Fruit fly (Drosophila melanogaster) whole organism, adult: Measurements from ENCODE around the gene CG45002.

Source experiments
- CG11617 ChIP-seq: fragments of 200-800 bp; sonication (Bioruptor generic); optimal IDR thresholded peaks from 2 replicates; lab custom pipeline; 2017; ENCODE audit warnings: mild to moderate bottlenecking, missing biosample characterization, missing genetic modification reagents, missing genetic modification characterization
- CG12768 ChIP-seq: fragments of 200-800 bp; sonication (Bioruptor generic); optimal IDR thresholded peaks from 2 replicates; lab custom pipeline; 2017; ENCODE audit warnings: missing biosample characterization, missing genetic modification characterization, mild to moderate bottlenecking, moderate library complexity, missing genetic modification reagents
- CG14711 ChIP-seq: fragments of 200-800 bp; sonication (Bioruptor generic); optimal IDR thresholded peaks from 2 replicates; lab custom pipeline; 2018; ENCODE audit warnings: missing biosample characterization, mild to moderate bottlenecking, missing genetic modification characterization, moderate library complexity
- CG1620 ChIP-seq: fragments of 200-800 bp; sonication (Bioruptor generic); optimal IDR thresholded peaks from 2 replicates; lab custom pipeline; 2016; ENCODE audit warnings: missing biosample characterization, missing genetic modification characterization
- CG33017 ChIP-seq: fragments of 200-800 bp; sonication (Bioruptor generic); optimal IDR thresholded peaks from 2 replicates; lab custom pipeline; 2018; ENCODE audit warnings: missing biosample characterization, mild to moderate bottlenecking, missing genetic modification characterization, moderate library complexity
- CG5204 ChIP-seq: fragments of 200-800 bp; sonication (Bioruptor generic); optimal IDR thresholded peaks from 2 replicates; lab custom pipeline; 2016; ENCODE audit warnings: missing biosample characterization, missing genetic modification characterization
- CG7045 ChIP-seq: fragments of 200-800 bp; sonication (Bioruptor generic); optimal IDR thresholded peaks from 2 replicates; lab custom pipeline; 2017; ENCODE audit warnings: missing biosample characterization, mild to moderate bottlenecking, missing genetic modification characterization
- CG7101 ChIP-seq: fragments of 200-800 bp; sonication (Bioruptor generic); optimal IDR thresholded peaks from 2 replicates; lab custom pipeline; 2018; ENCODE audit warnings: missing biosample characterization, mild to moderate bottlenecking, missing genetic modification characterization, moderate library complexity
- Clk ChIP-seq: fragments of 200-800 bp; sonication (Bioruptor generic); optimal IDR thresholded peaks from 2 replicates; lab custom pipeline; 2017; ENCODE audit warnings: missing biosample characterization, missing genetic modification characterization
- Crg-1 ChIP-seq: fragments of 200-800 bp; sonication (Bioruptor generic); optimal IDR thresholded peaks from 2 replicates; lab custom pipeline; 2016; ENCODE audit warnings: missing biosample characterization, missing genetic modification characterization
- Hr96 ChIP-seq: fragments of 200-800 bp; sonication (Bioruptor generic); optimal IDR thresholded peaks from 2 replicates; lab custom pipeline; 2016; ENCODE audit warnings: missing biosample characterization, missing genetic modification characterization
- Mnt ChIP-seq: fragments of 200-800 bp; sonication (Bioruptor generic); optimal IDR thresholded peaks from 2 replicates; lab custom pipeline; 2016; ENCODE audit warnings: missing biosample characterization, mild to moderate bottlenecking, missing genetic modification characterization
- bab1 ChIP-seq: fragments of 200-800 bp; sonication (Bioruptor generic); optimal IDR thresholded peaks from 3 replicates; lab custom pipeline; 2019; ENCODE audit warnings: missing biosample characterization, mild to moderate bottlenecking, missing genetic modification characterization, moderate library complexity
- cic ChIP-seq: fragments of 200-800 bp; sonication (Bioruptor generic); optimal IDR thresholded peaks from 2 replicates; lab custom pipeline; 2017; ENCODE audit warnings: missing biosample characterization, mild to moderate bottlenecking, missing genetic modification characterization, moderate library complexity
- cnc ChIP-seq, 2 experiments: fragments of >200 bp; optimal IDR thresholded peaks; 2 replicates each; lab custom pipeline; 2017
- kay ChIP-seq: fragments of 200-800 bp; sonication (Bioruptor generic); peaks from one replicate; lab custom pipeline; 2016; ENCODE audit warnings: missing biosample characterization, missing genetic modification characterization, borderline replicate concordance
- ovo ChIP-seq: fragments of 200-800 bp; sonication (Bioruptor generic); optimal IDR thresholded peaks from 2 replicates; lab custom pipeline; 2016; ENCODE audit warnings: missing biosample characterization, missing genetic modification characterization
- pad ChIP-seq: fragments of 200-800 bp; sonication (Bioruptor generic); optimal IDR thresholded peaks from 3 replicates; lab custom pipeline; 2017; ENCODE audit warnings: missing biosample characterization, missing genetic modification characterization, mild to moderate bottlenecking, moderate library complexity, missing genetic modification reagents
- tj ChIP-seq: fragments of 200-800 bp; sonication (Bioruptor generic); optimal IDR thresholded peaks from 3 replicates; lab custom pipeline; 2017; ENCODE audit warnings: missing biosample characterization, mild to moderate bottlenecking, missing genetic modification characterization, moderate library complexity
- toe ChIP-seq: fragments of 200-800 bp; sonication (Bioruptor generic); optimal IDR thresholded peaks from 2 replicates; lab custom pipeline; 2016; ENCODE audit warnings: missing biosample characterization, missing genetic modification characterization

The CG45002 gene

dm6 chrX:16942735-16943514, 123.6 kb downstream of the CG45002 start, which contains the start of the genes CG13001 and RhoGAP15B:
TSS of gene CG13001 (minus strand) at chrX:16942871.
TSS of gene RhoGAP15B (plus strand) at chrX:16943290.
- no peak for TF ChIP-seq CG5204 (GFP tag; lab: Kevin White, UChicago)
- TF ChIP-seq CG12768 (GFP tag; lab: Kevin White, UChicago), result no peak
- TF ChIP-seq CG33017 (tag; lab: Kevin White, UChicago), result no peak
- peak; percentile 5 for TF ChIP-seq CG11617 (GFP tag; lab: Kevin White, UChicago)
- no peak for TF ChIP-seq pad (GFP tag; lab: Kevin White, UChicago)
- TF ChIP-seq CG14711, result no peak
- no peak for TF ChIP-seq cic
- TF ChIP-seq CG7045 (GFP tag; lab: Kevin White, UChicago), result no peak
- TF ChIP-seq toe (GFP tag; lab: Kevin White, UChicago), result no peak
- no peak for TF ChIP-seq CG7101
- TF ChIP-seq kay, result peak; percentile 86
- TF ChIP-seq bab1, result peak; percentile 54
- no peak for TF ChIP-seq tj (GFP tag; lab: Kevin White, UChicago)
- TF ChIP-seq Clk, result no peak
- TF ChIP-seq cnc (optimal IDR thresholded peaks at IDR 0.05; lab: Kevin White, UChicago), result no peak
- no peak for TF ChIP-seq CG1620
- peak; percentile 2 for TF ChIP-seq Crg-1 (GFP tag; lab: Kevin White, UChicago)
- TF ChIP-seq ovo, result peak; percentile 92
- peak; percentile 39 for TF ChIP-seq Mnt
- no peak for TF ChIP-seq Hr96 (GFP tag; lab: Kevin White, UChicago)

DNA sequence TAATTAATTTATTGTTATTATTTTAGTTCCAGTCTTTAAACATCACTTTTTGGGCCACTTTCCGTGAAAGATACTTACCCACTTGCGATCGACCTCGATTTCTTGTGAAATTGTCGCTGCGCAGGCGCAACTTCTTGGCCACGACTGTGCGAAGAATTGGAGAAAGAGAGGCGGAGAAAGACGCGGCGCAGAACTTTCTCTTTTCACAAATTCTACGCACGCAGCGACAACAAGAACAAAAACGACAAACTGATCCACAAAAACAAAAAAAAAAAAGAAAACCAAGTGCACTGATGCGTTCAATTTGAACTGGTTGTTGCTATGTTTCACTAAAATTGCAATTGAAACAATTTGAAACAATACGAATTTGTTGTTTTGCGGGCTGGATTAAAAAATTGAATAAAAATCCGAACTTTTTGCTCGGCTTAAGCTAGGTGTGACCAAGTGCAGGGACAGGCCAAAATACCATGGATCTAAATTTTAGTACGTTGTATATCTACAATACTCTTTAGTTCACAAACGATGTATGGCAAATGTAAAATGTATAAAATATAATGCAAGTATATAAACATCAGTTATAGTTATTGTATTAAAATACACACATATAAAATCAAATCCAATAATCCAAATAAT, 126.0 kb downstream of the CG45002 start, which contains the start of gene wus:
TSS of gene wus (minus strand) at position 448 of the 633 bp plus-strand sequence.
- TF ChIP-seq Mnt (no peak), cnc (optimal IDR thresholded peaks at IDR 0.05; lab: Kevin White, UChicago) (no peak), CG1620 (no peak), CG14711 (no peak), cic (no peak), CG5204 (GFP tag; lab: Kevin White, UChicago) (no peak), tj (GFP tag; lab: Kevin White, UChicago) (no peak), CG12768 (GFP tag; lab: Kevin White, UChicago) (no peak), Clk (no peak), CG11617 (GFP tag; lab: Kevin White, UChicago) (no peak), bab1 (no peak), CG33017 (tag; lab: Kevin White, UChicago) (no peak), kay (no peak), CG7045 (GFP tag; lab: Kevin White, UChicago) (no peak), Crg-1 (GFP tag; lab: Kevin White, UChicago) (no peak), pad (GFP tag; lab: Kevin White, UChicago) (no peak), ovo (no peak), toe (GFP tag; lab: Kevin White, UChicago) (no peak), Hr96 (GFP tag; lab: Kevin White, UChicago) (no peak)

DNA sequence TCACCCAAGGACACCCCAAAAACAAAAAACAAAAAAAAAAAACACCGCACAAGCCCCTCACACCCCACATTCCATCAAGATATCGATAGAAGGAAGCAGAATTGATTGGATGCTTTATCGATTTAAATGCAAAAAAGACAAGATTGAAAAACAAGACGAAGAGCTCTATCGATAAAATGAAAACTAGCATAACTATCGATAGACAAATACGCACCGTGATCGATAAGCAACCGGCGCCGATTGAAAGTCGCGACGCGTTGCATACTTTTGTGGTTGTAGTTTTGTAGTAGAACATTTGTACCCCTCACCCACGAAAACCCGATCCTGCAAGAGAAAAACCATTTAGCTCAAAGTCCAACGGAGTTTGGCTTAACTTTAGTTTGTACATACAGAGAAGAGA, 129.8 kb downstream of the CG45002 start:
- TF ChIP-seq cic (no peak), CG7101 (no peak), Mnt (no peak)

DNA sequence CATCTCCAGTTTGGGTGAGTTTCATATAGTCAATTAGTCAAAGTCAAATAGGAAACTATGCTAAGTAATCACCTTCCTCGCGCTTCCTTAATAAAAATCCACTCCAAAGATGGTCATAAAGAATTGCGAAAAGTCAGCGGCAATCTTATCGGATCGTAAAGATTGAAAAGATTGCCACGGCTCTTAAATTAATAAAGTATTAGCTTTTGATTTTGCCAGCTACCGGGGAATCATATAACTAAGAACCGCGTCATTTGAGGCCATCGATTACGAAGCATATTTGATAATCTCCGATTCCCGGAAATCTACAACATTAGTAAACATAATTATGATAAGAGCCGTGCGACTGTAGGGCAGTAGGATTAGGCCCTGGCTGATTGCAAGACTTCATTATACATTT, 132.1 kb downstream of the CG45002 start:
- no peak for TF ChIP-seq CG33017 (tag; lab: Kevin White, UChicago)
- no peak for TF ChIP-seq Mnt
- no peak for TF ChIP-seq CG1620
- TF ChIP-seq CG5204 (GFP tag; lab: Kevin White, UChicago), result no peak
- TF ChIP-seq Hr96 (GFP tag; lab: Kevin White, UChicago), result no peak

dm6 chrX:16932820-16933386, 133.6 kb downstream of the CG45002 start:
- TF ChIP-seq CG11617 (GFP tag; lab: Kevin White, UChicago) (no peak), pad (GFP tag; lab: Kevin White, UChicago) (no peak), CG12768 (GFP tag; lab: Kevin White, UChicago) (no peak), CG1620 (no peak), cnc (optimal IDR thresholded peaks at IDR 0.05; lab: Kevin White, UChicago) (no peak), toe (GFP tag; lab: Kevin White, UChicago) (no peak), CG5204 (GFP tag; lab: Kevin White, UChicago) (no peak), ovo (no peak), Crg-1 (GFP tag; lab: Kevin White, UChicago) (no peak), Mnt (no peak), CG33017 (tag; lab: Kevin White, UChicago) (no peak), Clk (no peak)

DNA sequence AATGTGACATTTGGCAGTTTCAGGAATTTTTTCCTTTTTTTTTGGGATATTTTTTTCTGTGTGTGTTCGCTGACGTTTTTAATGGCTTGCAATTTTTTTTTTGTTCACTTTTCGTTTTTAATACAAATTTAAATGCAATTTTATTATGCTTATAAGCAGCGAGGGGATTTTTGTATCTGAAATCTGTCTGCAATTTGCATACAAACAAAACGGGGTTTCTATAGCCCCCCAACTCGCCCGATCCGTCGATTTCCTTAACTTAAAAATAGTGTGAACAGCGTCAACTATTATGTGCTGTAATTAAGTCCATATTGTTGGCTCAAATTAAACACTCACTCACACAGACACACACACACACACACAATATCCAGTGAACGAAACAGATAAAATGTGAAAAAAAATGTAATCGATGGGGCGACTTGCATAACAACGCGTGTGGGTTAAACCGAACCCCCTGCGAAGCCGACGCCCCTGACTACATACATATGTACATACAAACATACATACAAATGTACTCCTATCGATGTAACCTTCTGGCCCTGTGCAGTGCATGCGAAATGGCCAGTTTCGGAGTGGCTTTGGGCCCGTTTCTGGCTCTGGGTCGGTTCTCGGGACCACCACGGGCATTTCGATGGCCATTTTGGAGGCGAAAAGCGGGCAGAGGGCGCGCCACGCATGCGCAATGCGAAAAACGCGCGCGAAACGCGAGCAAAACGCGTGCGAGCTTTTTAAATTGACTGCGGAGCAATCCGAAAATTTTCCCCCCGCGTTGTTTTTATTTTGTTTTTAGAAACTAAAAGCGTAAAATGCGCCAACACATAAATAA, 134.3 kb downstream of the CG45002 start:
- no peak for TF ChIP-seq CG1620
- TF ChIP-seq kay, result peak; percentile 27
